Worm (Caenorhabditis elegans): ENCODE data around the gene Y55F3BR.6.
A peak's percentile ranks its signal among the peaks of the same experiment; 100 is the strongest.

ce11 chrIV:842630-843029 is 704 bp upstream of the Y55F3BR.6 start:
- TF ChIP-seq efl-1 (optimal IDR thresholded peaks at IDR 0.05), result peak; percentile 52 to 53
- peak; percentile 46 to 94 for TF ChIP-seq efl-1 (GFP tag; optimal IDR thresholded peaks at IDR 0.05 in 1 of 2)
- TF ChIP-seq aha-1 (tag; optimal IDR thresholded peaks at IDR 0.05), result no peak
- no peak for TF ChIP-seq alr-1 (tag; optimal IDR thresholded peaks at IDR 0.05; ENCODE audit: borderline replicate concordance)
- no peak for TF ChIP-seq elt-2 (tag; optimal IDR thresholded peaks at IDR 0.05)
- TF ChIP-seq ets-5 (GFP tag; IDR thresholded peaks at IDR 0.05), result no peak
- no peak for TF ChIP-seq lin-15B (tag; optimal IDR thresholded peaks at IDR 0.05)
- no peak for TF ChIP-seq lin-39 (tag; optimal IDR thresholded peaks at IDR 0.05)
- peak; percentile 8 for TF ChIP-seq aly-2 (tag; optimal IDR thresholded peaks at IDR 0.05)
- TF ChIP-seq rnt-1 (tag; optimal IDR thresholded peaks at IDR 0.05), result no peak
- TF ChIP-seq pag-3 (tag; optimal IDR thresholded peaks at IDR 0.05; ENCODE audit: borderline replicate concordance, insufficient read depth), result no peak
- no peak for TF ChIP-seq nhr-12 (tag; optimal IDR thresholded peaks at IDR 0.05)
- no peak for TF ChIP-seq nhr-28 (tag; optimal IDR thresholded peaks at IDR 0.05)
- TF ChIP-seq nhr-77 (tag; optimal IDR thresholded peaks at IDR 0.05), result peak; percentile 52
- no peak for TF ChIP-seq ztf-4 (tag; optimal IDR thresholded peaks at IDR 0.05)

Measured in whole organism, L1 larva.